Fruit fly (Drosophila melanogaster): ENCODE measurements around the gene CG1090.

Gene CG1090

dm6 chr3R:4399810-4400496 lies 40.3 kb downstream of the CG1090 start (continued):
- TF ChIP-seq CG13894 (tag; optimal IDR thresholded peaks at IDR 0.05) (no peak), CG16815 (GFP tag; optimal IDR thresholded peaks at IDR 0.05) (peak; percentile 40), HLH3B (GFP tag; IDR thresholded peaks at IDR 0.05) (peak; percentile 7; the same call in 1 of the 2 replicates), ftz-f1 (GFP tag; optimal IDR thresholded peaks at IDR 0.05) (no peak), Hr51 (GFP tag; optimal IDR thresholded peaks at IDR 0.05) (no peak), bowl (GFP tag; IDR thresholded peaks at IDR 0.05) (no peak), Adf1 (GFP tag; IDR thresholded peaks at IDR 0.05) (no peak), CG2116 (GFP tag; optimal IDR thresholded peaks at IDR 0.05) (peak; percentile 57), prd (optimal IDR thresholded peaks at IDR 0.05) (no peak), prd (GFP tag; IDR thresholded peaks at IDR 0.05) (peak; percentile 48; the same call in 2 of the 3 replicates), CG7928 (GFP tag; optimal IDR thresholded peaks at IDR 0.05) (no peak), CG6272 (GFP tag; IDR thresholded peaks at IDR 0.05) (no peak; the same call in 1 of the 2 replicates), gt (GFP tag; IDR thresholded peaks at IDR 0.05) (no peak), slp2 (GFP tag; optimal IDR thresholded peaks at IDR 0.05) (no peak), Hr78 (GFP tag; optimal IDR thresholded peaks at IDR 0.05) (peak in 1 of 2 experiments; percentile 37), Ptx1 (GFP tag; IDR thresholded peaks at IDR 0.05) (0 out of 2 replicates have a peak, but pooled peaks have one; percentile 21), crp (GFP tag; optimal IDR thresholded peaks at IDR 0.05) (peak in 1 of 2 experiments; percentile 64), CG6765 (GFP tag; optimal IDR thresholded peaks at IDR 0.05) (no peak), tin (GFP tag; optimal IDR thresholded peaks at IDR 0.05) (peak; percentile 19), CG9215 (GFP tag; IDR thresholded peaks at IDR 0.05) (0 out of 2 replicates have a peak, but pooled peaks have one; percentile 26), CG1603 (tag; optimal IDR thresholded peaks at IDR 0.05) (peak; percentile 63), GATAe (GFP tag; conservative IDR thresholded peaks at IDR 0.05) (no peak), cato (GFP tag; optimal IDR thresholded peaks at IDR 0.05; ENCODE audit: borderline replicate concordance) (no peak), mld (GFP tag; IDR thresholded peaks at IDR 0.05; ENCODE audit: partially characterized antibody) (no peak), CG12219 (GFP tag; optimal IDR thresholded peaks at IDR 0.05) (no peak), disco-r (GFP tag; optimal IDR thresholded peaks at IDR 0.05) (no peak), grau (tag; optimal IDR thresholded peaks at IDR 0.05) (peak; percentile 30), Elba2 (GFP tag; optimal IDR thresholded peaks at IDR 0.05) (no peak), dm (GFP tag; optimal IDR thresholded peaks at IDR 0.05) (peak; percentile 4), CG9437 (GFP tag; optimal IDR thresholded peaks at IDR 0.05) (peak; percentile 38), CG15514 (GFP tag; optimal IDR thresholded peaks at IDR 0.05) (peak; percentile 1), CG3847 (GFP tag; IDR thresholded peaks at IDR 0.05) (0 out of 2 replicates have a peak, but pooled peaks have one; percentile 22), CG17385 (GFP tag; optimal IDR thresholded peaks at IDR 0.05) (no peak), CG4707 (GFP tag; optimal IDR thresholded peaks at IDR 0.05) (no peak), BEAF-32 (GFP tag; optimal IDR thresholded peaks at IDR 0.05) (peak; percentile 55), amos (GFP tag; IDR thresholded peaks at IDR 0.05; ENCODE audit: partially characterized antibody) (peak; percentile 51), dysf (GFP tag; IDR thresholded peaks at IDR 0.05) (no peak), Dp (GFP tag; optimal IDR thresholded peaks at IDR 0.05) (no peak), dmrt99B (tag; optimal IDR thresholded peaks at IDR 0.05) (peak; percentile 8), Rfx (GFP tag; IDR thresholded peaks at IDR 0.05) (peak; percentile 49; the same call in 1 of the 2 replicates), Hsf (GFP tag; optimal IDR thresholded peaks at IDR 0.05) (peak; percentile 26), hbn (GFP tag; IDR thresholded peaks at IDR 0.05; ENCODE audit: partially characterized antibody) (0 out of 2 replicates have a peak, but pooled peaks have one; percentile 46), ttk (GFP tag; IDR thresholded peaks at IDR 0.05) (no peak), Mad (GFP tag; optimal IDR thresholded peaks at IDR 0.05) (no peak), pfk (GFP tag; optimal IDR thresholded peaks at IDR 0.05) (peak; percentile 8), onecut (GFP tag; IDR thresholded peaks at IDR 0.05) (no peak), bcd (GFP tag; optimal IDR thresholded peaks at IDR 0.05) (peak; percentile 3), CG34376 (GFP tag; optimal IDR thresholded peaks at IDR 0.05) (no peak)

Data from whole organism, embryonic.